Fruit fly (Drosophila melanogaster): Measurements from ENCODE around the gene Rok.

- TF ChIP-seq Sp1 (GFP tag; optimal IDR thresholded peaks at IDR 0.05) (no peak), Rel (GFP tag; optimal IDR thresholded peaks at IDR 0.05) (no peak), Rel (tag; optimal IDR thresholded peaks at IDR 0.05) (no peak)
Observed at dm6 chrX:16650078-16651063, 13.2 kb upstream of the Rok start.

Data from whole organism, wandering third instar larva.